Worm (Caenorhabditis elegans): ENCODE results near the gene B0454.5.

- TF ChIP-seq nhr-237 (tag; optimal IDR thresholded peaks at IDR 0.05), result no peak
- TF ChIP-seq nhr-11 (tag; optimal IDR thresholded peaks at IDR 0.05), result no peak
- no peak for TF ChIP-seq ztf-11 (tag; optimal IDR thresholded peaks at IDR 0.05)
- TF ChIP-seq nfya-1 (tag; optimal IDR thresholded peaks at IDR 0.05; ENCODE audit: insufficient read depth), result no peak
- no peak for TF ChIP-seq ztf-4 (tag; optimal IDR thresholded peaks at IDR 0.05)
- no peak for TF ChIP-seq unc-39 (tag; optimal IDR thresholded peaks at IDR 0.05)
- TF ChIP-seq R02D3.7 (tag; optimal IDR thresholded peaks at IDR 0.05), result no peak
- no peak for TF ChIP-seq unc-62 (GFP tag; optimal IDR thresholded peaks at IDR 0.05)
- no peak for TF ChIP-seq lin-39 (tag; optimal IDR thresholded peaks at IDR 0.05)
- TF ChIP-seq zag-1 (tag; optimal IDR thresholded peaks at IDR 0.05), result no peak
- peak; percentile 43 for TF ChIP-seq nhr-25 (tag; optimal IDR thresholded peaks at IDR 0.05)
- TF ChIP-seq pha-4 (tag; optimal IDR thresholded peaks at IDR 0.05), result no peak
- no peak for TF ChIP-seq nhr-76 (tag; optimal IDR thresholded peaks at IDR 0.05)
These were observed 10.4 kb upstream of the B0454.5 start for ce11 chrII:3028264-3028663.
